Worm (Caenorhabditis elegans): ENCODE data around the gene T26C5.4.

Gene T26C5.4

DNA sequence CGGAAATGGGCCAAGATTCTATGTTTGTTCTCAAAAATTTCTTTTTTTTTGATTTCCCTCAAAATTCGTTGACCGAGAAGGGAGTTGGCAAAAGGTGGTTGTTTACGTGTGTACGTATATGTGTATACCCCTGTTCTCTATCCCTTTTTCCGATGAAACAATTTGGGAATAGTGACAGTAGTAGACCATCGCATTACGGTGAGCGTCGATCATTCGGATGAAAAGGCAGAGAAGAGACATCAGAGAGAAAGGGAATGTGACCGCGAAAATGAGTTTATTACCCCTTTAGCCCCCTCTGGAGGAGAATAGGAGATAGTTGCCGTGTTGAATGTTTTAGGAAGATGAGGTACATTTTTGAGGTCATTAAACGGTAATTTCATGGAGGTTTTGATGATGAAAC lies 9.7 kb upstream of the T26C5.4 start:
- TF ChIP-seq hmg-4 (GFP tag; optimal IDR thresholded peaks at IDR 0.05): peak; percentile 25
- TF ChIP-seq hnd-1 (tag; optimal IDR thresholded peaks at IDR 0.05): no peak

DNA sequence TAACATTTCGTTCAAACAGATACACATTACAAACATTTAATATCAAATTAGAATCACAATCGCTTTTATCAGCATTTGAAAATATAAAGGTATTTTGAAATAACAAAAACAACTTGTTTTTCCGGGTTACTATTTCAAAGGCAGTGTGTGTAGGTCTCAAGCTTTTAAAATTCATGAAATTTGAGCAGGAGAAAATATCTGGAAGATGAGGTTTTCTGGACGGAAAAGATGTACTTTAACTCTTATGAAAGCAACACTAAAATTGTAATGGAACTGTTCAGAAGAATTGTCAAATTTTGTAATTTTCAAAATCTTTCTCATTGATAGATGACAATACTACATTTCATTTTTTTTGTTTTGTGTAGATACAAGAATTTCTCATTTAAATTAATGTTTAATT lies 8.2 kb upstream of the T26C5.4 start:
- TF ChIP-seq aly-1 (tag; optimal IDR thresholded peaks at IDR 0.05) (no peak), tbx-11 (GFP tag; IDR thresholded peaks at IDR 0.05) (no peak), ceh-36 (tag; optimal IDR thresholded peaks at IDR 0.05) (no peak), ama-1 (optimal IDR thresholded peaks at IDR 0.05) (peak; percentile 1)

DNA sequence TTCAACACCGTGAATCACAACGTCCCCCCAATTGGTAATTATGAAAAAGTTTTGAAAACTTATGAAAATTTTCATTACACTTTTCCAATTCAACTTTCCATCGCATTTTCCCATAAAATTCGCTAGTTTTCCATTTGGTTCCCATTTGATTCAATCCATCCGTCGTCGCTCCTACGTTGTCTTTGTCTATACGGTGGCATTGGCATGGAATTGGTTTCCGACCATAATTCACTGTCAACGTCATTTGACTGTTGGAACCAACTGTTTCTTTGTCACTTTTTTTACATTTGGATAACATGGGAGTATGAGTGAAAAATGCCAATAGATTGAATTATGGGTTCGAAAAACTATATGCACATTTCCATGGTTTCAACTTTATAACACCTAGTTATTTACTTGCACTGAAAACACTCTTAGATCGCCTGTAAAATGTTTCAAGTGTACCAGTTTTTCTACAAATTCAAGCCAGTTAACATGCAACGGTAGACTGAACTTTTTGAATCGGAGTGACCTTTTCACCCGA lies 7.8 kb upstream of the T26C5.4 start:
- TF ChIP-seq ama-1 (optimal IDR thresholded peaks at IDR 0.05) (peak; percentile 80), hmg-4 (GFP tag; optimal IDR thresholded peaks at IDR 0.05) (peak; percentile 35), ceh-13 (GFP tag; optimal IDR thresholded peaks at IDR 0.05) (no peak), B0310.2 (tag; optimal IDR thresholded peaks at IDR 0.05) (peak; percentile 51)

DNA sequence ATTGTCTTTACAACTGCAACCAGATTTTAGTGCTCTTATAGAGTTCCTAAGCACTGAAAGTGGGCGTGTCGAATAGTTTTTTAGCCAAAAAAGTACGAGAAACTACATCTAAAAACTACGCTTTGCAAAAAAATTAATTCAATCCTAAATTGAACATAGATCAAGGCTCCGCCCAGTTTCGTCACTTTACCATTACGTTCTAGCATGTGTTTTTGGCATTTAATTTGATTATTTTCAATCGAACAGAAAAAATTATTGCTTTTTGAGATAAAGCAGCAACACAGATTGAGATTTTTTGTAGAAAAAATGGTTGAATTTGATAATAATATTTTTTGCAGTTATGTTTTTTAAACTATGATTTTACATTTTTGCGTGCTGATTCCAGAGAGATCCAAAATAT lies 3.9 kb upstream of the T26C5.4 start, which contains the start of gene nlp-82:
Gene nlp-82 (minus strand): TSS at position 101 of the 400 bp plus-strand sequence.
- no peak for TF ChIP-seq tbx-11 (GFP tag; IDR thresholded peaks at IDR 0.05)
- TF ChIP-seq B0310.2 (tag; optimal IDR thresholded peaks at IDR 0.05): no peak
- no peak for TF ChIP-seq flt-1 (GFP tag; IDR thresholded peaks at IDR 0.05)
- no peak for TF ChIP-seq ets-7 (tag; optimal IDR thresholded peaks at IDR 0.05)
- no peak for TF ChIP-seq ceh-13 (GFP tag; optimal IDR thresholded peaks at IDR 0.05)
- no peak for TF ChIP-seq pes-1 (GFP tag; IDR thresholded peaks at IDR 0.05)
- TF ChIP-seq ama-1 (optimal IDR thresholded peaks at IDR 0.05): no peak
- TF ChIP-seq hmg-4 (GFP tag; optimal IDR thresholded peaks at IDR 0.05): no peak
- no peak for TF ChIP-seq tbx-37 (GFP tag; conservative IDR thresholded peaks at IDR 0.05)
- TF ChIP-seq hnd-1 (tag; optimal IDR thresholded peaks at IDR 0.05): no peak
- no peak for TF ChIP-seq aly-1 (tag; optimal IDR thresholded peaks at IDR 0.05)
- TF ChIP-seq sea-1 (GFP tag; conservative IDR thresholded peaks at IDR 0.05): no peak
- no peak for TF ChIP-seq ceh-36 (tag; optimal IDR thresholded peaks at IDR 0.05)
- no peak for TF ChIP-seq hmbx-1 (tag; optimal IDR thresholded peaks at IDR 0.05)
- TF ChIP-seq scrt-1 (GFP tag; IDR thresholded peaks at IDR 0.05): no peak
- no peak for TF ChIP-seq tra-4 (tag; optimal IDR thresholded peaks at IDR 0.05)
- no peak for TF ChIP-seq F13C5.2 (tag; optimal IDR thresholded peaks at IDR 0.05)

DNA sequence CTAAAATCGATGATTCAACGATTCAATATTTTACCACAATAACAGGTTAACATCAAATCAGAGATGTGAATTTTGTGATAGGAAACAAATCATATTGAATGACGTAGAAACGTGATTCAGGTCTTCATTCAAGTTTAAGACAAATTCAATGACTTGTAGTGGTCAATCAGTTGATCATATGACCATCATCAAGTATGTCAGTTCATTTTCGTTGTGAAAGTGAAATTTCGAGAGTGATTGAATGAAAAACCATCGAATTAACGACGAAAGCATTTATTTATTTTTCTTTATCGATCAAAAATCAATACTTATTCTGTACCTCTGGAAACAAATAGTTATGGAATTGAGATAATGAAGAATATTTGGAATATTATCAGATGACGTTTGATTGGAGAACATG lies 1.2 kb upstream of the T26C5.4 start:
- TF ChIP-seq tbx-37 (GFP tag; conservative IDR thresholded peaks at IDR 0.05) (no peak), aly-1 (tag; optimal IDR thresholded peaks at IDR 0.05) (no peak), ets-7 (tag; optimal IDR thresholded peaks at IDR 0.05) (no peak), pes-1 (GFP tag; IDR thresholded peaks at IDR 0.05) (no peak), tbx-11 (GFP tag; IDR thresholded peaks at IDR 0.05) (no peak), hmg-4 (GFP tag; optimal IDR thresholded peaks at IDR 0.05) (no peak), ceh-13 (GFP tag; optimal IDR thresholded peaks at IDR 0.05) (no peak), sea-1 (GFP tag; conservative IDR thresholded peaks at IDR 0.05) (no peak), hmbx-1 (tag; optimal IDR thresholded peaks at IDR 0.05) (no peak), ama-1 (optimal IDR thresholded peaks at IDR 0.05) (no peak), hnd-1 (tag; optimal IDR thresholded peaks at IDR 0.05) (no peak), F13C5.2 (tag; optimal IDR thresholded peaks at IDR 0.05) (no peak)

DNA sequence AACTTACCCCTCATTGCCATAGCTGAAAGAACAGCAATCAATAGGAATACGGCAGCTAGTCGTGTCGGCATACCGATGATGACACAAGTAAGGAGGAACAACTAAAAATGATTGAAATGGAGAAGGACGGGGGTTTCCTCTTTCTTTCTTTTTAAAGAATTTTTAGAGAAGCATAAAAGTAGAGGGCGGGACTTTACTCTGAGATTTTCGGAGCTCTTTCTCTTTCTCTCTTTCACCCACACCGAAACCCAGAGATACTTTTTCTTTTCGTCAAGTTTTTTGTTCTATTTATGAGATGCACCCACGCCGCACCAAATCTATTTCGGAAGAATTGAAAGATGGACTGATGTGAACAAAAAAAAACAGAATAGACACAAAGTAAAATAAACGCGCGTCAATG lies 3.7 kb downstream of the T26C5.4 start, which contains the start of gene T26C5.5:
Gene T26C5.5 (minus strand): TSS at position 101 of the 400 bp plus-strand sequence.
- no peak for TF ChIP-seq pes-1 (GFP tag; IDR thresholded peaks at IDR 0.05)
- no peak for TF ChIP-seq flt-1 (GFP tag; IDR thresholded peaks at IDR 0.05)
- TF ChIP-seq ceh-36 (tag; optimal IDR thresholded peaks at IDR 0.05): no peak
- no peak for TF ChIP-seq tbx-11 (GFP tag; IDR thresholded peaks at IDR 0.05)
- no peak for TF ChIP-seq hmg-4 (GFP tag; optimal IDR thresholded peaks at IDR 0.05)
- no peak for TF ChIP-seq scrt-1 (GFP tag; IDR thresholded peaks at IDR 0.05)
- TF ChIP-seq ceh-13 (GFP tag; optimal IDR thresholded peaks at IDR 0.05): no peak

DNA sequence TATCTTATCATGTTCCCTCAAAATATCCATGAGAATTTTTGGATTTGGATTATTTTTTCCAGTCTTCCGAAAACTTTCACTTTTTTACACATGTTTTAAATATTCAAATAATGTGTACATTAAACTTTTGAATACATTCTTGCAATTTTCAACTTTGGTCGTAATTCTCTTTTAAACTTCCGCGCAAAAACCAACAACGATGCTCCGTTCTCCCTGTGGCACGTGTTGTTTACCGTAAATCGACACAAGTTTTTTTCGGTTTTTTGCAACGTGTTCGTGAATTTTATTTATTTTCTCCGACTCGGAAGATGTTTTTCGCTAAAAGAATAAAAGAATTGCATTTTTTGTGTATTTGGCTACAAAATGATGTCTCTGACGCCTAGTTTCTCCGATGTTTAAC lies 7.5 kb downstream of the T26C5.4 start:
- no peak for TF ChIP-seq tbx-11 (GFP tag; IDR thresholded peaks at IDR 0.05)
- no peak for TF ChIP-seq sea-1 (GFP tag; conservative IDR thresholded peaks at IDR 0.05)
- no peak for TF ChIP-seq ama-1 (optimal IDR thresholded peaks at IDR 0.05)
- TF ChIP-seq scrt-1 (GFP tag; IDR thresholded peaks at IDR 0.05): no peak
- peak; percentile 23 for TF ChIP-seq F13C5.2 (tag; optimal IDR thresholded peaks at IDR 0.05)

DNA sequence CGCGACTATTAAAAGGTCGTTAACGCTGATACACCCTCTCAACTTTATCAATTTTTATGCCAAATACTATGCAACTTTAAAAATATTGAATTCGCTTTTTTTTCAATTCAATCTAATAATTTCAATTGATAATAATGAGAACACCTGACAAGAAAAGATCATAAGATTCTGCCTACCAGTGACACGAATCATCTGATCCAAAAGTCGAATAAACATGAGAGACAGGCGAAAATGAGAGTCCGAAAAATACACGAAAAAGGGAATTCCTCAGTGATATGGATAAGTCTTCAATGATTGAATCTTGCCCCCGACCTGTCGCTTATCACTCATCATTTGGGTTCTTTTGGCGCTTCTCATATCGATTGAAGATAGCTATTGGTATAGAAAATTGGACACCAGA lies 8.7 kb downstream of the T26C5.4 start:
- TF ChIP-seq pes-1 (GFP tag; IDR thresholded peaks at IDR 0.05) (no peak), ama-1 (optimal IDR thresholded peaks at IDR 0.05) (no peak), hmg-4 (GFP tag; optimal IDR thresholded peaks at IDR 0.05) (no peak), ets-7 (tag; optimal IDR thresholded peaks at IDR 0.05) (no peak), ceh-13 (GFP tag; optimal IDR thresholded peaks at IDR 0.05) (no peak), aly-1 (tag; optimal IDR thresholded peaks at IDR 0.05) (no peak), F13C5.2 (tag; optimal IDR thresholded peaks at IDR 0.05) (no peak)

DNA sequence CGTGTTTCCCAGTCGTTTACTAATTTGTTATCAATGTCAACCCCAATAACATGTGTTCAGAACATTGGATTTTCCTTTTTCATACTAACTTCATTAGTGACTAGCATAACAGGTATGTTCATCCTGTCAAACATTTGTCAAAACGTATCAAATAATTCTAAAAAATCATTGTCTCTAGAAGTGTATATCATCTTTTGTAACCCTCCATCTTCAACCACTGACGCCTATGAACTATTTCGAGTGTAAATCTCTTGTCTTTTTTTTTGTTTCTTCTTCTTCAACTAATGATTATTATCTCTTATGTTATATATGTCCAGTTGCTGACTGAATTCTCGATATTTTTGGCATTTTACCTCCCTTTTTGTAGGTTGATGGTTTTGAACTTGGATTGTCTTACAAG lies 12.6 kb downstream of the T26C5.4 start:
- no peak for TF ChIP-seq scrt-1 (GFP tag; IDR thresholded peaks at IDR 0.05)
- no peak for TF ChIP-seq hnd-1 (tag; optimal IDR thresholded peaks at IDR 0.05)
- TF ChIP-seq ama-1 (optimal IDR thresholded peaks at IDR 0.05): no peak
- TF ChIP-seq flt-1 (GFP tag; IDR thresholded peaks at IDR 0.05): no peak
- TF ChIP-seq B0310.2 (tag; optimal IDR thresholded peaks at IDR 0.05): no peak
- no peak for TF ChIP-seq ceh-13 (GFP tag; optimal IDR thresholded peaks at IDR 0.05)
- TF ChIP-seq pes-1 (GFP tag; IDR thresholded peaks at IDR 0.05): no peak
- no peak for TF ChIP-seq F13C5.2 (tag; optimal IDR thresholded peaks at IDR 0.05)
- TF ChIP-seq ceh-36 (tag; optimal IDR thresholded peaks at IDR 0.05): no peak
- TF ChIP-seq tbx-11 (GFP tag; IDR thresholded peaks at IDR 0.05): no peak
- no peak for TF ChIP-seq tra-4 (tag; optimal IDR thresholded peaks at IDR 0.05)
- no peak for TF ChIP-seq ets-7 (tag; optimal IDR thresholded peaks at IDR 0.05)
- TF ChIP-seq tbx-37 (GFP tag; conservative IDR thresholded peaks at IDR 0.05): no peak
- TF ChIP-seq sea-1 (GFP tag; conservative IDR thresholded peaks at IDR 0.05): no peak
- no peak for TF ChIP-seq hmbx-1 (tag; optimal IDR thresholded peaks at IDR 0.05)
- no peak for TF ChIP-seq hmg-4 (GFP tag; optimal IDR thresholded peaks at IDR 0.05)
- no peak for TF ChIP-seq aly-1 (tag; optimal IDR thresholded peaks at IDR 0.05)
